Fruit fly (Drosophila melanogaster): ENCODE measurements around the gene CG4009.

Gene CG4009

DNA sequence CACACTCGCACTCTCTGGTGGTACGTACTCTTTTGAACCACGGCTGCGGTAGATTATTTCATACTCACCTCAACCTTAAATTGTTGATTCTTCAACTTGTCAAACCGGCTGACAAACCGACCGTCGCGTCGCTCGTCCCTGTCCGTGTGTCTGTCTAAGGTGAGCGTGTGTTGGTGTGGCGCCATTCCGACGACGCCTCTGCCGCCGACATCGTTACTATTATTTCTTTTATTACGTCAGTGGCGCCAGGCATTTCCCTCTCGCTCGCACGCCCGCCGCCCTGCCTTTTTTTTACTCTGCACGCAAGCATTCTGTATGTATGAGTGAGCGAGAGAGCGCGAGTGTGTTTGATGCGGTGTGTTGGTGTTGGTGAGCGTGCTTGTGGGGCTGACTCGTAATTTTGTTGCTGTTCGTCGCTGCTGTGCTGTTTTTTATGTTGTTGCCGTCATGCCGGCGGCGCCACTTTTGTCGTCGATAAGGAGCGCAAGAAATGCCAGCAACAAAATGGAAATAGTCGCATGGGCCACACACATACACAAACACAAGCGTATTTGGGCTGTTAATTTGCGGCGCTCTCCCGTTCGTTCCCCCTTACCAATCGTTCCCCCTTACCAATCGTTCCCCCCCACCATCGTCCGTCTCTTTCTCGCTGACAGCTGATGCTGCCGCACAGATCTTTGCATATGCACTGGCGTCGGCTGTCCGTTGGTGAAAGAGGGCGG lies 20.5 kb upstream of the CG4009 start (continued):
- TF ChIP-seq Blimp-1 (GFP tag; optimal IDR thresholded peaks at IDR 0.05) = peak; percentile 9
- peak; percentile 81 for TF ChIP-seq svp (GFP tag)
- peak; percentile 5 for TF ChIP-seq fd59A (GFP tag; optimal IDR thresholded peaks at IDR 0.05)
- peak; percentile 63 for TF ChIP-seq CG6276 (GFP tag; optimal IDR thresholded peaks at IDR 0.05)
- no peak for TF ChIP-seq CG10631 (GFP tag; optimal IDR thresholded peaks at IDR 0.05)
- no peak for TF ChIP-seq Sox15 (GFP tag; optimal IDR thresholded peaks at IDR 0.05)
- no peak for TF ChIP-seq salr (GFP tag; optimal IDR thresholded peaks at IDR 0.05)
- no peak for TF ChIP-seq CG3919 (GFP tag; optimal IDR thresholded peaks at IDR 0.05)
- peak; percentile 64 for TF ChIP-seq CG16779 (tag; optimal IDR thresholded peaks at IDR 0.05)
- TF ChIP-seq CG11294 (GFP tag; IDR thresholded peaks at IDR 0.05) = no peak
- TF ChIP-seq spab (GFP tag; optimal IDR thresholded peaks at IDR 0.05) = peak; percentile 21
- TF ChIP-seq Sox14 (GFP tag; optimal IDR thresholded peaks at IDR 0.05) = no peak

- TF ChIP-seq OdsH (GFP tag; optimal IDR thresholded peaks at IDR 0.05) (no peak), svp (GFP tag) (peak; percentile 51)
Measured at dm6 chr3R:17054528-17054927, 18.7 kb upstream of the CG4009 start.

- TF ChIP-seq Sox15 (GFP tag; optimal IDR thresholded peaks at IDR 0.05) (no peak), CG10669 (GFP tag; optimal IDR thresholded peaks at IDR 0.05) (no peak), CG8632 (GFP tag; optimal IDR thresholded peaks at IDR 0.05) (peak; percentile 28), CG1621 (tag; optimal IDR thresholded peaks at IDR 0.05) (no peak), Sox102F (GFP tag; optimal IDR thresholded peaks at IDR 0.05) (peak; percentile 54), salr (GFP tag; optimal IDR thresholded peaks at IDR 0.05) (no peak), Smox (GFP tag; optimal IDR thresholded peaks at IDR 0.05) (peak; percentile 62), CG6854 (GFP tag; optimal IDR thresholded peaks at IDR 0.05) (peak; percentile 22), CG15336 (GFP tag; IDR thresholded peaks at IDR 0.05) (no peak), CG16779 (tag; optimal IDR thresholded peaks at IDR 0.05) (peak; percentile 52), CG6163 (GFP tag; IDR thresholded peaks at IDR 0.05) (peak; percentile 49), CG6792 (GFP tag; optimal IDR thresholded peaks at IDR 0.05) (peak; percentile 22), dsx (GFP tag; optimal IDR thresholded peaks at IDR 0.05; ENCODE audit: poor library complexity, severe bottlenecking) (peak; percentile 36), CG10631 (GFP tag; optimal IDR thresholded peaks at IDR 0.05) (peak; percentile 9), CG31627 (GFP tag; optimal IDR thresholded peaks at IDR 0.05) (peak; percentile 19), fd59A (GFP tag; optimal IDR thresholded peaks at IDR 0.05) (no peak), CG34406 (GFP tag; optimal IDR thresholded peaks at IDR 0.05) (peak; percentile 31), acj6 (GFP tag; optimal IDR thresholded peaks at IDR 0.05) (peak; percentile 30), Blimp-1 (GFP tag; optimal IDR thresholded peaks at IDR 0.05) (peak; percentile 6), achi (GFP tag; optimal IDR thresholded peaks at IDR 0.05) (peak; percentile 34), spab (GFP tag; optimal IDR thresholded peaks at IDR 0.05) (no peak), esn (GFP tag; optimal IDR thresholded peaks at IDR 0.05) (peak; percentile 65), pdm3 (GFP tag; optimal IDR thresholded peaks at IDR 0.05) (peak; percentile 13), CG3919 (GFP tag; optimal IDR thresholded peaks at IDR 0.05) (peak; percentile 25), vri (GFP tag; optimal IDR thresholded peaks at IDR 0.05) (peak; percentile 35), svp (GFP tag) (peak; percentile 82), lz (GFP tag; optimal IDR thresholded peaks at IDR 0.05) (peak; percentile 57), CG11294 (GFP tag; IDR thresholded peaks at IDR 0.05) (no peak), Ets21C (GFP tag; optimal IDR thresholded peaks at IDR 0.05) (peak; percentile 11), Met (GFP tag; optimal IDR thresholded peaks at IDR 0.05) (peak; percentile 63), CG32006 (GFP tag; optimal IDR thresholded peaks at IDR 0.05) (no peak), Eip93F (GFP tag; optimal IDR thresholded peaks at IDR 0.05) (peak; percentile 34), topi (GFP tag; optimal IDR thresholded peaks at IDR 0.05) (peak; percentile 67), eg (GFP tag; IDR thresholded peaks at IDR 0.05) (peak; percentile 48; the same call in 1 of the 3 replicates), Eip75B (GFP tag; optimal IDR thresholded peaks at IDR 0.05) (peak; percentile 16), Ets96B (tag; optimal IDR thresholded peaks at IDR 0.05) (no peak), cyc (GFP tag; optimal IDR thresholded peaks at IDR 0.05) (peak; percentile 16), Lpt (GFP tag; optimal IDR thresholded peaks at IDR 0.05) (no peak), CG3032 (tag; optimal IDR thresholded peaks at IDR 0.05) (peak; percentile 21), ss (GFP tag; optimal IDR thresholded peaks at IDR 0.05) (peak; percentile 8 to 39), OdsH (GFP tag; optimal IDR thresholded peaks at IDR 0.05) (peak; percentile 29)
Measured at dm6 chr3R:17053415-17054177, 17.8 kb upstream of the CG4009 start, which contains the start of gene Dad. Gene Dad, plus strand, starts transcription at chr3R:17054007.
